Worm (Caenorhabditis elegans): ENCODE measurements around the gene str-171.

- TF ChIP-seq daf-8 (GFP tag; IDR thresholded peaks at IDR 0.05) (no peak), lin-38 (GFP tag; IDR thresholded peaks at IDR 0.05) (no peak), jun-1 (tag; optimal IDR thresholded peaks at IDR 0.05) (no peak), snpc-4 (tag; optimal IDR thresholded peaks at IDR 0.05) (no peak), pqm-1 (tag; optimal IDR thresholded peaks at IDR 0.05) (no peak), fos-1 (tag; optimal IDR thresholded peaks at IDR 0.05) (no peak), ceh-82 (tag; optimal IDR thresholded peaks at IDR 0.05) (no peak), aha-1 (tag) (no peak), gei-8 (GFP tag; optimal IDR thresholded peaks at IDR 0.05) (no peak)
Measured at ce11 chrV:15143285-15143684, 11.0 kb upstream of the str-171 start, which contains the start of gene K08F9.1.

All from whole organism, L4 larva.